Fruit fly (Drosophila melanogaster) whole organism, embryonic: ENCODE results near the gene CG42828.

Source experiments
- CG10543 ChIP-seq: fragments of 200-800 bp; sonication (Bioruptor generic); optimal IDR thresholded peaks from 3 replicates; lab custom pipeline; 2017; ENCODE audit warnings: missing biosample characterization, mild to moderate bottlenecking, missing genetic modification characterization, moderate library complexity
- CG11560 ChIP-seq: fragments of 200-800 bp; sonication (Bioruptor generic); IDR thresholded peaks from 3 replicates; pipeline ENCODE4 v1.3.6; 2022; ENCODE audit warnings: missing biosample characterization, missing genetic modification characterization
- CG12155 ChIP-seq: fragments of 200-800 bp; sonication (Bioruptor generic); optimal IDR thresholded peaks from 3 replicates; lab custom pipeline; 2016; ENCODE audit warnings: missing biosample characterization, missing genetic modification characterization
- CG12299 ChIP-seq: fragments of 200-800 bp; sonication (Bioruptor generic); optimal IDR thresholded peaks from 2 replicates; lab custom pipeline; 2018; ENCODE audit warnings: missing biosample characterization, mild to moderate bottlenecking, missing genetic modification characterization
- CG13624 ChIP-seq: fragments of 200-800 bp; sonication (Bioruptor generic); optimal IDR thresholded peaks from 2 replicates; lab custom pipeline; 2016; ENCODE audit warnings: missing biosample characterization, missing genetic modification characterization
- CG15514 ChIP-seq: fragments of 200-800 bp; sonication (Bioruptor generic); optimal IDR thresholded peaks from 3 replicates; lab custom pipeline; 2017; ENCODE audit warnings: missing biosample characterization, missing genetic modification characterization, mild to moderate bottlenecking, moderate library complexity, missing genetic modification reagents
- CG17186 ChIP-seq: fragments of 200-800 bp; sonication (Bioruptor generic); optimal IDR thresholded peaks from 3 replicates; lab custom pipeline; 2017; ENCODE audit warnings: missing biosample characterization, missing genetic modification reagents, missing genetic modification characterization
- CG18476 ChIP-seq: fragments of 200-800 bp; sonication (Bioruptor generic); optimal IDR thresholded peaks from 2 replicates; lab custom pipeline; 2016; ENCODE audit warnings: missing biosample characterization, mild to moderate bottlenecking, missing genetic modification characterization
- CG2120 ChIP-seq: fragments of 200-800 bp; sonication (Bioruptor generic); optimal IDR thresholded peaks from 3 replicates; lab custom pipeline; 2016; ENCODE audit warnings: missing biosample characterization, missing genetic modification characterization
- CG2129 ChIP-seq: fragments of 200-800 bp; sonication (Bioruptor generic); IDR thresholded peaks from 2 replicates; pipeline ENCODE4 v1.3.6; 2022; ENCODE audit warnings: missing biosample characterization, missing genetic modification characterization; ENCODE audit not compliant: partially characterized antibody
- CG3065 ChIP-seq: fragments of 200-800 bp; sonication (Bioruptor generic); optimal IDR thresholded peaks from 2 replicates; lab custom pipeline; 2016; ENCODE audit warnings: missing biosample characterization, missing genetic modification characterization
- CG3281 ChIP-seq: fragments of 200-800 bp; sonication (Bioruptor generic); optimal IDR thresholded peaks from 3 replicates; lab custom pipeline; 2017; ENCODE audit warnings: missing biosample characterization, mild to moderate bottlenecking, missing genetic modification characterization
- CG3995 ChIP-seq: fragments of 200-800 bp; sonication (Bioruptor generic); optimal IDR thresholded peaks from 3 replicates; lab custom pipeline; 2016; ENCODE audit warnings: missing biosample characterization, missing genetic modification characterization
- CG4282 ChIP-seq: fragments of 200-800 bp; sonication (Bioruptor generic); optimal IDR thresholded peaks from 2 replicates; lab custom pipeline; 2016; ENCODE audit warnings: missing biosample characterization, missing genetic modification characterization
- CG4360 ChIP-seq: fragments of 200-800 bp; sonication (Bioruptor generic); IDR thresholded peaks from 2 replicates; pipeline ENCODE4 v1.3.6; 2022; ENCODE audit warnings: missing biosample characterization, missing genetic modification characterization
- CG43689 ChIP-seq: fragments of 200-800 bp; sonication (Bioruptor generic); IDR thresholded peaks from 2 replicates; pipeline ENCODE4 v1.3.6; 2022; ENCODE audit warnings: missing biosample characterization, missing genetic modification characterization
- CG7271 ChIP-seq: fragments of 200-800 bp; sonication (Bioruptor generic); optimal IDR thresholded peaks from 2 replicates; lab custom pipeline; 2018; ENCODE audit warnings: missing biosample characterization, mild to moderate bottlenecking, missing genetic modification characterization, moderate library complexity
- CG7839 ChIP-seq: fragments of 200-800 bp; sonication (Bioruptor generic); optimal IDR thresholded peaks from 3 replicates; lab custom pipeline; 2018; ENCODE audit warnings: missing biosample characterization, mild to moderate bottlenecking, missing genetic modification characterization, moderate library complexity
- CG7963 ChIP-seq: fragments of 200-800 bp; sonication (Bioruptor generic); IDR thresholded peaks from 3 replicates; pipeline ENCODE4 v1.3.6; 2022; ENCODE audit warnings: missing biosample characterization, missing genetic modification characterization; ENCODE audit not compliant: partially characterized antibody
- CG8359 ChIP-seq: fragments of 200-800 bp; sonication (Bioruptor generic); optimal IDR thresholded peaks from 2 replicates; lab custom pipeline; 2017; ENCODE audit warnings: missing biosample characterization, mild to moderate bottlenecking, missing genetic modification characterization, borderline replicate concordance
- CG9437 ChIP-seq: fragments of 200-800 bp; sonication (Bioruptor generic); optimal IDR thresholded peaks from 2 replicates; lab custom pipeline; 2018; ENCODE audit warnings: missing biosample characterization, mild to moderate bottlenecking, missing genetic modification characterization
- CrebB ChIP-seq: fragments of 200-800 bp; sonication (Bioruptor generic); optimal IDR thresholded peaks from 3 replicates; lab custom pipeline; 2018; ENCODE audit warnings: missing biosample characterization, mild to moderate bottlenecking, missing genetic modification characterization
- D19B ChIP-seq: fragments of 200-800 bp; sonication (Bioruptor generic); optimal IDR thresholded peaks from 2 replicates; lab custom pipeline; 2017; ENCODE audit warnings: missing biosample characterization, mild to moderate bottlenecking, missing genetic modification characterization
- Ets97D ChIP-seq: fragments of 200-800 bp; sonication (Bioruptor generic); optimal IDR thresholded peaks from 3 replicates; lab custom pipeline; 2016; ENCODE audit warnings: missing biosample characterization, missing genetic modification characterization
- Fer2 ChIP-seq: fragments of 200-800 bp; sonication (Bioruptor generic); optimal IDR thresholded peaks from 2 replicates; lab custom pipeline; 2018; ENCODE audit warnings: missing biosample characterization, mild to moderate bottlenecking, missing genetic modification characterization, moderate library complexity
- Gsc ChIP-seq: fragments of 200-800 bp; sonication (Bioruptor generic); IDR thresholded peaks from 2 replicates; pipeline ENCODE4 v1.3.6; 2022; ENCODE audit warnings: missing biosample characterization, missing genetic modification characterization
- Max ChIP-seq: fragments of 200-800 bp; sonication (Bioruptor generic); optimal IDR thresholded peaks from 2 replicates; lab custom pipeline; 2016; ENCODE audit warnings: missing biosample characterization, mild to moderate bottlenecking, missing genetic modification characterization
- Nf-YC ChIP-seq: fragments of 200-800 bp; optimal IDR thresholded peaks from 3 replicates; lab custom pipeline; 2019; ENCODE audit warnings: missing biosample characterization, mild to moderate bottlenecking, missing genetic modification characterization, moderate library complexity
- Trl ChIP-seq, 3 experiments: fragments of >200 bp in 2 of 3; fragments of 200-800 bp in 1 of 3; sonication (Bioruptor generic) in 1 of 3; optimal IDR thresholded peaks; 2 replicates in 1 of 3; 3 replicates in 2 of 3; lab custom pipeline; 2016 to 2017; ENCODE audit warnings: missing biosample characterization in 1 of 3, missing genetic modification characterization in 1 of 3
- YL-1 ChIP-seq: fragments of 200-800 bp; sonication (Bioruptor generic); optimal IDR thresholded peaks from 3 replicates; lab custom pipeline; 2017; ENCODE audit warnings: missing biosample characterization, mild to moderate bottlenecking, missing genetic modification characterization
- bigmax ChIP-seq: fragments of 200-800 bp; sonication (Bioruptor generic); optimal IDR thresholded peaks from 2 replicates; lab custom pipeline; 2018; ENCODE audit warnings: missing biosample characterization, mild to moderate bottlenecking, missing genetic modification characterization
- dmrt99B ChIP-seq: fragments of 200-800 bp; sonication (Bioruptor generic); optimal IDR thresholded peaks from 2 replicates; lab custom pipeline; 2018; ENCODE audit warnings: missing biosample characterization, mild to moderate bottlenecking, missing genetic modification characterization, moderate library complexity
- fd3F ChIP-seq: fragments of 200-800 bp; sonication (Bioruptor generic); optimal IDR thresholded peaks from 2 replicates; lab custom pipeline; 2018; ENCODE audit warnings: missing biosample characterization, mild to moderate bottlenecking, missing genetic modification characterization, moderate library complexity
- grau ChIP-seq: fragments of 200-800 bp; optimal IDR thresholded peaks from 3 replicates; lab custom pipeline; 2019; ENCODE audit warnings: missing biosample characterization, mild to moderate bottlenecking, missing genetic modification characterization, moderate library complexity
- nerfin-2 ChIP-seq: fragments of 200-800 bp; sonication (Bioruptor generic); IDR thresholded peaks from 2 replicates; pipeline ENCODE4 v1.3.6; 2022; ENCODE audit warnings: missing biosample characterization, missing genetic modification characterization; ENCODE audit not compliant: partially characterized antibody
- phol ChIP-seq: fragments of 200-800 bp; sonication (Bioruptor generic); optimal IDR thresholded peaks from 3 replicates; lab custom pipeline; 2018; ENCODE audit warnings: missing biosample characterization, mild to moderate bottlenecking, missing genetic modification characterization, moderate library complexity
- pita ChIP-seq: fragments of 200-800 bp; sonication (Bioruptor generic); optimal IDR thresholded peaks from 2 replicates; lab custom pipeline; 2017; ENCODE audit warnings: missing biosample characterization, mild to moderate bottlenecking, missing genetic modification characterization
- pnt ChIP-seq: fragments of 200-800 bp; sonication (Bioruptor generic); optimal IDR thresholded peaks from 3 replicates; lab custom pipeline; 2016; ENCODE audit warnings: missing biosample characterization, missing genetic modification characterization
- psq ChIP-seq: fragments of 200-800 bp; sonication (Bioruptor generic); optimal IDR thresholded peaks from 2 replicates; lab custom pipeline; 2017; ENCODE audit warnings: missing biosample characterization, missing genetic modification characterization
- sc ChIP-seq, 3 experiments: fragments of >200 bp in 2 of 3; fragments of 200-800 bp in 1 of 3; sonication (Bioruptor generic) in 1 of 3; optimal IDR thresholded peaks; 2 replicates in 2 of 3; 3 replicates in 1 of 3; lab custom pipeline; 2017; ENCODE audit warnings: mild to moderate bottlenecking in 1 of 3, missing biosample characterization in 1 of 3, missing genetic modification characterization in 1 of 3, missing genetic modification reagents in 1 of 3
- scrt ChIP-seq: fragments of 200-800 bp; sonication (Bioruptor generic); optimal IDR thresholded peaks from 2 replicates; lab custom pipeline; 2018; ENCODE audit warnings: missing biosample characterization, mild to moderate bottlenecking, missing genetic modification characterization, moderate library complexity
- sens ChIP-seq: fragments of 200-800 bp; sonication (Bioruptor generic); peaks from one replicate; lab custom pipeline; 2016; ENCODE audit warnings: missing biosample characterization, missing genetic modification characterization
- seq ChIP-seq: fragments of 200-800 bp; sonication (Bioruptor generic); IDR thresholded peaks from 2 replicates; pipeline ENCODE4 v1.3.6; 2022; ENCODE audit warnings: missing biosample characterization, missing genetic modification characterization
- sna ChIP-seq: fragments of 200-800 bp; sonication (Bioruptor generic); IDR thresholded peaks from 2 replicates; pipeline ENCODE4 v1.3.6; 2022; ENCODE audit warnings: missing biosample characterization, missing genetic modification characterization; ENCODE audit not compliant: partially characterized antibody
- sob ChIP-seq: fragments of 200-800 bp; sonication (Bioruptor generic); IDR thresholded peaks from 2 replicates; pipeline ENCODE4 v1.3.6; 2022; ENCODE audit warnings: missing biosample characterization, missing genetic modification characterization
- tna ChIP-seq: fragments of 200-800 bp; sonication (Bioruptor generic); IDR thresholded peaks from 2 replicates; pipeline ENCODE4 v1.3.6; 2022; ENCODE audit warnings: missing biosample characterization, missing genetic modification characterization; ENCODE audit not compliant: partially characterized antibody
- trem ChIP-seq: fragments of 200-800 bp; optimal IDR thresholded peaks from 3 replicates; lab custom pipeline; 2019; ENCODE audit warnings: missing biosample characterization, mild to moderate bottlenecking, missing genetic modification characterization, moderate library complexity
- vnd ChIP-seq: fragments of 200-800 bp; sonication (Bioruptor generic); IDR thresholded peaks from 3 replicates; pipeline ENCODE4 v1.3.6; 2022; ENCODE audit warnings: missing biosample characterization, missing genetic modification characterization; ENCODE audit not compliant: partially characterized antibody

CG42828 gene

DNA sequence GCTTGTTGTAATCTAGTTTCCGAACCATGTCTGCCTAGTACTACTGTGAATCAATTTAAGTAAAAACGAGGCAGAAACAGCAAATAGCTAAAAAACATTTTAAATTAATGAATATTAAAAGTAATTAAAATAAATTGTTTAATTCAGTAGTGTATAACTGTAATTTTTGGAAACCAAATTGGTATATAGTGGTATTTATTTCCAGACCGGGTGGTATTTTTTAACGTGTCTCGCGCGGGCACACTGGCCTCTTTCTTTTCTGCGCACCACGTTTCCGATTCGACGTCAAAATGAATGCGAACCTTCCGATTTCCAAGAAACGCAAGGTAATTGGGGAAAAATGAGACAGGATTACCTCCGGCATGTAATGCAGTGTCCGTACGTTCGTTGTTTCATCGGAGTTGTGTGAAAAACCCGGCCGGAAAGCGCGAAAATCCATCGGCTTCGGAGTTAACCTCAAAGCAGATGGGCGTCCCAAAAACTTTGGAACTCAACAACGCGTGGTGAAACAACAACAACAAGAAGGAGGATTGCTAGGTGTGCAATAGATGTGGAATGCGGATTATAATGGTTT lies 14.9 kb upstream of the CG42828 start, which contains the start of gene RpS3 (continued):
- TF ChIP-seq trem (tag; lab: Kevin White, UChicago): peak; percentile 77
- TF ChIP-seq CG12299 (tag; lab: Kevin White, UChicago): peak; percentile 18
- TF ChIP-seq CG10543 (GFP tag; lab: Kevin White, UChicago): no peak
- no peak for TF ChIP-seq CG2120 (GFP tag; lab: Kevin White, UChicago)
- no peak for TF ChIP-seq psq
- peak; percentile 86 for TF ChIP-seq Max (GFP tag; lab: Kevin White, UChicago)
- TF ChIP-seq CG12155 (GFP tag; lab: Kevin White, UChicago): no peak
- 0 out of 2 replicates have a peak, but pooled peaks have one; percentile 17 for TF ChIP-seq tna (GFP tag; lab: Robert Waterston, UW)
- TF ChIP-seq CG17186 (GFP tag; lab: Kevin White, UChicago): peak; percentile 10
- TF ChIP-seq CG13624 (GFP tag; lab: Kevin White, UChicago): peak; percentile 39
- no peak for TF ChIP-seq nerfin-2
- peak; percentile 8 for TF ChIP-seq fd3F (GFP tag; lab: Kevin White, UChicago)
- TF ChIP-seq CG8359: peak; percentile 15
- TF ChIP-seq CG4282 (GFP tag; lab: Kevin White, UChicago): no peak
- TF ChIP-seq CG18476: no peak
- peak; percentile 64 for TF ChIP-seq CG15514 (GFP tag; lab: Kevin White, UChicago)
- peak; percentile 78 for TF ChIP-seq Ets97D (GFP tag; lab: Kevin White, UChicago)
- no peak for TF ChIP-seq sna
- peak; percentile 80 for TF ChIP-seq pita
- TF ChIP-seq seq: no peak
- no peak for TF ChIP-seq Trl (optimal IDR thresholded peaks at IDR 0.05; lab: Kevin White, UChicago)
- TF ChIP-seq Trl (GFP tag; optimal IDR thresholded peaks at IDR 0.05; lab: Kevin White, UChicago): no peak
- TF ChIP-seq Nf-YC: peak; percentile 38
- TF ChIP-seq vnd (GFP tag; lab: Robert Waterston, UW): no peak
- TF ChIP-seq CG7271 (tag; lab: Kevin White, UChicago): peak; percentile 9
- TF ChIP-seq sob (GFP tag; lab: Robert Waterston, UW): peak; percentile 29; the same call in 1 of the 2 replicates
- TF ChIP-seq CG7839 (tag; lab: Kevin White, UChicago): peak; percentile 14
- TF ChIP-seq CG3995 (GFP tag; lab: Kevin White, UChicago): peak; percentile 8
- no peak for TF ChIP-seq D19B
- peak; percentile 23 for TF ChIP-seq dmrt99B (tag; lab: Kevin White, UChicago)
- peak; percentile 81 for TF ChIP-seq CG4360
- peak; percentile 40 for TF ChIP-seq CrebB (tag; lab: Kevin White, UChicago)
- no peak for TF ChIP-seq Gsc
- peak; percentile 99 for TF ChIP-seq bigmax (GFP tag; lab: Kevin White, UChicago)
- no peak for TF ChIP-seq CG3065 (GFP tag; lab: Kevin White, UChicago)
- TF ChIP-seq CG9437 (GFP tag; lab: Kevin White, UChicago): no peak
- no peak for TF ChIP-seq CG43689 (GFP tag; lab: Robert Waterston, UW)
- no peak for TF ChIP-seq pnt (GFP tag; lab: Kevin White, UChicago)
- TF ChIP-seq sens (GFP tag; lab: Kevin White, UChicago): peak; percentile 81
- TF ChIP-seq CG3281 (GFP tag; lab: Kevin White, UChicago): peak; percentile 64
- TF ChIP-seq phol (tag; lab: Kevin White, UChicago): peak; percentile 70
- TF ChIP-seq CG11560 (tag; lab: Robert Waterston, UW): no peak
- TF ChIP-seq scrt (GFP tag; lab: Kevin White, UChicago): peak; percentile 27
- TF ChIP-seq sc (optimal IDR thresholded peaks at IDR 0.05; lab: Kevin White, UChicago): no peak
- TF ChIP-seq sc (GFP tag; optimal IDR thresholded peaks at IDR 0.05; lab: Kevin White, UChicago): no peak
- TF ChIP-seq Fer2 (tag; lab: Kevin White, UChicago): no peak
- TF ChIP-seq CG2129 (GFP tag; lab: Robert Waterston, UW): no peak
- TF ChIP-seq YL-1: peak; percentile 99
- TF ChIP-seq CG7963: no peak
- peak; percentile 28 for TF ChIP-seq grau (tag; lab: Kevin White, UChicago)
